Worm (Caenorhabditis elegans): Measurements from ENCODE around the gene pitr-1.
"Not testable (repeated sequence)": the region's sequence is repeated elsewhere in the genome, so short reads cannot be mapped to it uniquely, and the experiment has no call there.

Gene pitr-1

DNA sequence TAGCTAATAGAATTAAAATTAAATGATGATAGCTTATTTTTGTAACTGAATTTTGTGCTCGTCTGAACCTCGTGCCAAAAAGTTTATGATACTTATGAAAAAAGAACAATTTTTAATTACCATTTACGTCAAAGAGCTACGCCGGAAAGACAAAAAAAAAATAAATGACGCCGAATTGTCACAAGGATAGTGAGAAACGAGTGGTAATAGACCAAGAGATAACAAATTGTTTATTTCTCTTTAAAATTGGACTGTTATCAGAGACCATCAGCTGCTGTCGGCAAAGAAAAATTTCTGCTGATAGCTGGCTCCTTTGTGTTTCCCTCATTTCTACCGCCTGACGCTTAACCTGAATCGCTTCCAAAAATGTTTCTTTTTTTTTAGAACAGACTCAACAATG, at the start of gene pitr-1:
Gene pitr-1, plus strand, starts transcription at position 386 of the 400 bp plus-strand sequence.
- TF ChIP-seq dao-5 (tag; optimal IDR thresholded peaks at IDR 0.05): no peak
- TF ChIP-seq him-1 (tag; optimal IDR thresholded peaks at IDR 0.05): no peak
- TF ChIP-seq W03F9.2 (tag; optimal IDR thresholded peaks at IDR 0.05): no peak

DNA sequence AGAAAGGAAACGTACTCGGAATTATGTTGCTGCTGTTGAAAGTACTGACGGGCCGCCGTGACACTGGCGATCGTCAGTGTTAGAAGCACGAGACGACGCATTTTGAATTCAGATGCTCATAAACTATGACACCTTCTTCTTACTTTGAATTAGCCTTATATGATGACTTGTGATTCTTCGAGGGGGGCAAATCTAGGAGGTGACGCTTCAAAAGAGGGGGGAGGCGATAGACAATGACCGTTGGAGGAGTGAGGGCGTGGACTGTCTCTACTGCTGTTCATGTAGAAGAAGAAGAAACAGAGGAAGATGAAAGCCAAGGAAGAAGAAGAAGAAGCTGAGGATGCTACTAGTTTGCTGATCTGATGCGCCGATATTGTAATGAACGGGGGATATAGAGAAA, 47.1 kb upstream of the pitr-1 start, which contains the start of gene daf-42:
Gene daf-42, minus strand, starts transcription at position 101 of the 400 bp plus-strand sequence.
- TF ChIP-seq W03F9.2 (tag; optimal IDR thresholded peaks at IDR 0.05): no peak
- TF ChIP-seq dao-5 (tag; optimal IDR thresholded peaks at IDR 0.05): no peak
- TF ChIP-seq him-1 (tag; optimal IDR thresholded peaks at IDR 0.05): no peak

DNA sequence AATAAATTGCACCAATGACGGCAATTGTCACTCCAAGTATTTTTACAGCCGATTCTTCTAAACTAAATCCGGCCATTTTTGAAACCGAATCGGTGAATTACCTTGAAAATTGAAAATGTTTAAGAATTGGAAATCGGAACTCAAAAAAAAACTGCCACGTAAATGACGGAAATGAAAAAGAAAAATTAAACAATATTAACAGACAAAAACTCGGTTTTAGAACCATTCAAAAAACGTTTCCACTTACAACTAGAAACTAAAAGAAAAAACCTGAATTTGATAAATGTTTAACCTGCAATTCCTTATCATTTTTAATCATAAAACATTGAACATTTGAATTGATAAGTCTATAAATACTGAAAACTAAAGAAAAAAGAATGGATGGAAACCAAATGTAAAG, 28.9 kb upstream of the pitr-1 start, which contains the start of gene Y40C5A.4:
Gene Y40C5A.4, minus strand, starts transcription at position 101 of the 400 bp plus-strand sequence.
- not testable (repeated sequence) for TF ChIP-seq dao-5, W03F9.2, him-1 (tag; optimal IDR thresholded peaks at IDR 0.05)

DNA sequence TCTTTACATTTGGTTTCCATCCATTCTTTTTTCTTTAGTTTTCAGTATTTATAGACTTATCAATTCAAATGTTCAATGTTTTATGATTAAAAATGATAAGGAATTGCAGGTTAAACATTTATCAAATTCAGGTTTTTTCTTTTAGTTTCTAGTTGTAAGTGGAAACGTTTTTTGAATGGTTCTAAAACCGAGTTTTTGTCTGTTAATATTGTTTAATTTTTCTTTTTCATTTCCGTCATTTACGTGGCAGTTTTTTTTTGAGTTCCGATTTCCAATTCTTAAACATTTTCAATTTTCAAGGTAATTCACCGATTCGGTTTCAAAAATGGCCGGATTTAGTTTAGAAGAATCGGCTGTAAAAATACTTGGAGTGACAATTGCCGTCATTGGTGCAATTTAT, 19.0 kb upstream of the pitr-1 start, which contains the start of gene T12B3.3:
Gene T12B3.3, plus strand, starts transcription at position 301 of the 400 bp plus-strand sequence.
- not testable (repeated sequence) for TF ChIP-seq him-1, W03F9.2, dao-5 (tag; optimal IDR thresholded peaks at IDR 0.05)

DNA sequence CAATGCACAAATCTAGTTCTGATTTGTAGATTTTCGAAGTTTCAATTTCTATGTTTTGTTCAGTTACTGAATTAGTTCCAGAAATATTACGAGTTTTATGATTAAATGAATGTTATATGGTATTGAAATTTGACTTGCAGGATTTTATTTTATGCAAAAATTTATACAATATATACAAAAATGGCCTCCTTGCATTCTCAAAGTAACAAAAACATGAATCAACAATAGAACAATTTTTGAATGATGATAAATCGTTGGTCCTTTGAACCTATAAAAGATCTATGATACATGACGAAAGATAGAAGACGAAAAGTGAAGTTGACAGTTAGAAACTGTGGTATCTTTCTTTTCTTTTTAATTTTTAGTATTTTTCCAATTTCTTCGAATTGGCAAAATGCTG, 17.4 kb upstream of the pitr-1 start, which contains the start of gene T12B3.2:
Gene T12B3.2, plus strand, starts transcription at position 301 of the 400 bp plus-strand sequence.
- TF ChIP-seq dao-5 (tag; optimal IDR thresholded peaks at IDR 0.05) (no peak), him-1 (tag; optimal IDR thresholded peaks at IDR 0.05) (no peak), W03F9.2 (tag; optimal IDR thresholded peaks at IDR 0.05) (no peak)

DNA sequence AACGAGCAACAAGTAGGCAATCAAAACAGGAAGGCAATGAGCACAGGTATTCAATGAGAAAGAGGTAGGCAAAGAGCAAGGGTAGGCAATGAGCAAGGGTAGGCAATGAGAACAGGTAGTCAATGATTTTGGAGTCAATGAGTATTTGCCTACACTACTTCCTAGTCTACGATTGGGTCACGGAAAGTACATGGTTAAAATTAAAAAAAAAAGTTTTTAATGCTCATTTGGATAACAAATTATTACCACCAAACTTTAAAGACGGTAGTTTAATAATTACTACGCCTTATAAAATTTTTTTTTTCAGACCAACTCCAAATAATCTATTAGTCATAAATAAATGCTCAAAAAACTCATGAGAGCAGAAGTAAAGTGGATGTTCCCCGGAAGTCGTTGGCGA, 12.1 kb upstream of the pitr-1 start, which contains the start of gene ptp-8:
Gene ptp-8, plus strand, starts transcription at position 301 of the 400 bp plus-strand sequence.
- TF ChIP-seq W03F9.2 (tag; optimal IDR thresholded peaks at IDR 0.05): no peak
- TF ChIP-seq dao-5 (tag; optimal IDR thresholded peaks at IDR 0.05): no peak
- TF ChIP-seq him-1 (tag; optimal IDR thresholded peaks at IDR 0.05): no peak

DNA sequence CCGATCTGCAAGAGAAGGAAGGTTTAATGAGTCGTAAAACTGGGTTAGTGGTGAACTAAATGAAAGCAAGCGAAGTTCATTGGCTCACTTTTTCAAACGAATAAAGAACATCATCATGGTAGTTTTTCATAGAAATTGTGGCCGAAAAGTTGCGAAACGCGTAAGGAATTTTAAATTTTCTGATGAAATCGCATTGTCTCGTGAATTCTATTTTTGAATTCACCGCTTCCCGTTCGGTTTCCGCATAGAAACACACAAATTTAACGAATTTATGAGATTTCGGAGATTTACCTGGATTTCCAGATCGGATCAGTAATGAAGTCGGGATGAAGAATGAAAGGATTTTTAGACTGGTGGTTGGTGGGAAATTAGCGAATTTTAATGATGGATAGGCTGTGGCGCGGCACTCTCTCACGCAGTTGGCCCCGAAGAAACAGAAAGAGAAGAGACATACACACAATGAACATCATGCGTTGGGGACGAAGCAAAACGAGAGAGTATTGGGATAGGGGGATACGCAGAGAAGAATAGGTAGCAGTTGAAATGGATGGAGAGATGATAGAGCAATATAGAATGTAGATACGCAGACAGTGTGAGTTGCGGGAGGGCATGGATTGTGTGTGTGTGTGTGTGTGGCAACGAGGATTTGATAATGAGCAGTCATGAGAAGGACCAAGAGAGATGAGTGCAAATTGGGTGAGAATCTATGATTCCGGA, 6.9 kb upstream of the pitr-1 start:
- TF ChIP-seq him-1 (tag; optimal IDR thresholded peaks at IDR 0.05) (peak; percentile 63), W03F9.2 (tag; optimal IDR thresholded peaks at IDR 0.05) (no peak)

DNA sequence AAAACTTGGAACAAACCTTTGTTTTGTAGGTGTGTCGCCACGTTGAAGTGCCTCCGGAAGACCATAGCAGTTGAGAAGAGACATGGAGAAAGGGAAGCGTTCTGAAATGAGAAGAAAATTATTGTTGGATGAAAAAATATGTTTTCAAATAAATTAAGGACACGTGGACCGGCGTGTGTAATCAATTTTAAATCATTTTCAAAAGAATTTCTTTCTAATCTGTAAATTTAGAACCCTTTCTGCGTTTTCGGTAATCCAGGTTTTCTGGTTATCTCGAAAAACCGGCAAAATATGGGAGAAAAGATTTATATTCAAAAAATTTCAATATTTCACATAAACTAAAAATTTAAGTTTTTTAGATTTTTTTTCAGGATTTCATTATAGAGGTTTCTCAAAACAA, 5.0 kb upstream of the pitr-1 start, which contains the start of gene mob-3:
Gene mob-3, minus strand, starts transcription at position 101 of the 400 bp plus-strand sequence.
- TF ChIP-seq dao-5 (tag; optimal IDR thresholded peaks at IDR 0.05): no peak
- TF ChIP-seq W03F9.2 (tag; optimal IDR thresholded peaks at IDR 0.05): no peak
- TF ChIP-seq him-1 (tag; optimal IDR thresholded peaks at IDR 0.05): no peak

DNA sequence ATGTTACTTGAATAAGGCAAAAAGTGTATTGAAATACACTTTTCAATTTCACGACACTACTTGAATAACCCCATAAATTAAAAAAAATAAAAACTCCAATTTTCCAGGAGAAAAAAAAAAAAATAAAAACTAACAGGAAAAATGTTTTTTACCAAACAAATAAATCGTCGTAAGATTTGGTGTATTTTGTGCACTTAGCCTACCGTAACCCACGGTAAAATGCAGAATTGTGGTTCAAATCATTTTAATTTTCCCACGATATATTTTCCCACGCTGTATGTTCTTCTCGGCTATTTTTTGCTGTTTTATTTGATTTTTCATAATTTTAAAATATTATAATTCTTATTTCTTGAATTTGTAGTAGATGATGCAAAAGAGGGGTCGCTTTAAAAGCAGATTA, 4.2 kb upstream of the pitr-1 start:
- TF ChIP-seq him-1 (tag; optimal IDR thresholded peaks at IDR 0.05): no peak
- no peak for TF ChIP-seq dao-5 (tag; optimal IDR thresholded peaks at IDR 0.05)
- no peak for TF ChIP-seq W03F9.2 (tag; optimal IDR thresholded peaks at IDR 0.05)

DNA sequence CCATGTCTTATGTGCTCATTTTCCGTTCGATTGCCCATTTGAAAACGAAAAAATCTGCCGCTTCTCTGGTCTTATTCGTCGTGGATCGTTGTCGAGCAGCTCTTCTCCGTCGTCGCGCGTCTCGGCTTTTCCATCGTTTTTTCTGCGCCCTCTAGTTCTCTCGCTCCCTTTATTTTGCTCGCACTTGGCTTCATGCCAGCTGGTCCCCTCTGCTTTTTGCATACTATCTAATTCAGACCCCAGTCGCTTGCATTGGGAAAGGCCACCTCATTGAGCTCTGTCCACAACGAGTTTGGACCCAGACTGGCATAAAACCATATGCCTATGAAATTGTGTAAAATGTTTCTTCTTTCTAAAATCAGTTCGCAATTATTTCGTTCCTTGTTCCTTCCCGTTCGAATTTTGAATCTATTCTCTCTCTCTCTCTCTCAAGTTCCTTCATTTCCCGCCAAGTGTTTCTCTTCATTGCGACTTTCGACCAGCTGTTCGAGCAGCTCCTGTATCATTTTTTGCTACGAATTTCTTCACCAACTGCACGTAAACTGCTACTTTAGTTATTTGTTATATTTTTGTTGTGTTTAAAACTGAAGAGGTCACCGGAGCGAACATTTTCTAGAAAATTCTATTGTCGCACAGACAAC, 3.6 kb upstream of the pitr-1 start:
- no peak for TF ChIP-seq W03F9.2 (tag; optimal IDR thresholded peaks at IDR 0.05)
- no peak for TF ChIP-seq him-1 (tag; optimal IDR thresholded peaks at IDR 0.05)
- no peak for TF ChIP-seq dao-5 (tag; optimal IDR thresholded peaks at IDR 0.05)

DNA sequence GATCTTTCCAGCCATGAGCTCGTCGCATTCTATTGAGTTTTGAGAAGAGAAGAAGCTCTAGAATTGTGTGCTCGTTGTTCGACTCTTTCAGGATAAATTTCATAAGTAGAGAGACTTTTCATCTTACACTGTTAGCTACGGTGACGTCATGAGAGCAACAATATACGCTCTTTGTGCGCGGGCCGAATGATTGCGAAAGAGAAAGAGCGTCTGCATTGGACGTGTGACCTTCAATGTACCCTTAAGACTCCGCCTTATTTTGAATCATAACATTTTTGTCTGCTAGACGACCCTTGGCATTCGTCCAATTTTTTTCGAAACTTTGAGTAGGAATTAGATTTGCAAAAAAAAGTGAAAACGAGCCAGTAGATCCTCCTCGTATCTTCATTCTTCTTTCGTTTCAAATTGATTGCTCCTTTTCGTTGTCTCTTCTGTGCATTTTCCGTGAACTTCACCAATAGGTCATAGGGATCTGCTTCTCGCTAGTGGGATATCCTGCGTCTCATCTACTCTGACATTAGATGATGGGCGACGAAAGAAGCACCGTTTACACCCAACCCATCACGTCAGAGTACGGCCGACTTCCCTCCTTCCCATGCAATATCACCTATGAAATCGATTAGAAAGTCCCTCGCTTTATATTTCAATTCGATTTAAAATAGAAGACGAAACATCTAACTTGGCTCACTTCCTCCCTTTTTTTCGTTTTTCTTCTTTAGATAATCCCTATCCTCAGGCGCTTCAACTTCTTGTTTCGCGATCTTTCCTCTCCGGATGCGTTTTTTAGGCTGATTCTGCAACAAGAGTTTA, 2.1 kb upstream of the pitr-1 start:
- no peak for TF ChIP-seq W03F9.2 (tag; optimal IDR thresholded peaks at IDR 0.05)
- peak; percentile 53 for TF ChIP-seq him-1 (tag; optimal IDR thresholded peaks at IDR 0.05)

DNA sequence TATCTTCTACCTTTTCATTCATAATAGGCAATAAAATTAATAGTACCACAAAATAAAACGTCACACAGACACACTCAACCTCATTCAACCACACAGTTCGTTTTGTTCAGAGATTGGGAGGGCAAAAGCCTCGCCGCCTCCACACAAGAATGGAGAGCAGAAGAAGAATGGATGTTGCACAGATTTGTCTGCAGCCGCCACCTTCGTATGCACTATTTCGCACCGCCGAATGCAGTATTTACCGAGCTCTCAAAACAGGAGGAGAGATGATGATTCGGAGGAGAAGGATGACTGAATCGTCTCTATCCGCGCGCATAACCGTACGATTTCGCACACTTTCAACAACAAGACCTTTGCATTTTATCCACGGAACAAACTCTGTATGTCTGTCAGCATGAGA, 3.6 kb downstream of the pitr-1 start:
- TF ChIP-seq dao-5 (tag; optimal IDR thresholded peaks at IDR 0.05): no peak
- TF ChIP-seq W03F9.2 (tag; optimal IDR thresholded peaks at IDR 0.05): no peak
- TF ChIP-seq him-1 (tag; optimal IDR thresholded peaks at IDR 0.05): no peak

DNA sequence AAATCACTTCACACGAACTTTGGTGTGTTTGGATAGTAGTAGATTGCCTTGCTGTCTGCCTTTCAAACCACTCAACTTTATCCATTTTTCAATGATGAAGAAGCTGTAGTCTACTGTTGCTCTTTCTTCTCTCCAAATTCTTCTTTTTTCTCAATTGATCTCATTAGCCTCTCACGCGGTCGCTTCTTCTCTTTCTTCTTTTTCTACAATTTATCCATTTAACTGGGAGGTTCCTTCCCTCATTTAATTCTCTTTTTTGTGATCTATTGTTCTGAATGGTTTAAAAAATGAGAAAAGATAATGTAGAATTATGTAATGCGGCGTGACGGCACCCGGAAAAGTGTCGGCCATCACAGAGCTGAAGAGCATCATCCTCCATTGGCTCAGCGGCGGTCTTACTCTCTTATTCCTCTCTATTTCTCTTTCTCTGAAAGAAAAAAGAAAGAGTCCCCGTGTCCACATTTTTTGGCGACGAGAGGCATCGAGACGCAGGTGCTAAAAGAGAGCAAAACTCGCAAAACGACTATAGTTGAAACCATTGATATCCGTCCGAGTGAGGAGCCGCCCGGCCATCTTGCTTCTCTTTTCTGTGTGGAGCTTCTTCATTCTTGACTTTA, 6.7 kb downstream of the pitr-1 start:
- TF ChIP-seq dao-5 (tag; optimal IDR thresholded peaks at IDR 0.05) (no peak), him-1 (tag; optimal IDR thresholded peaks at IDR 0.05) (peak; percentile 53), W03F9.2 (tag; optimal IDR thresholded peaks at IDR 0.05) (no peak)

Data from whole organism, L4/young adult.